Worm (Caenorhabditis elegans) whole organism, young adult: ENCODE results near the gene F35E8.13.

Experiments used
- C17E4.6 ChIP-seq: fragments of 200-800 bp; sonication (Bioruptor generic); IDR thresholded peaks from 2 replicates; pipeline ENCODE4 v1.3.6; 2022; ENCODE audit warnings: missing genetic modification reagents, missing genetic modification characterization, missing compliant biosample characterization
- D2030.7 ChIP-seq: fragments of 200-800 bp; sonication (Bioruptor generic); IDR thresholded peaks from 2 replicates; pipeline ENCODE4 v1.3.6; 2022; ENCODE audit warnings: missing genetic modification reagents, missing genetic modification characterization, missing compliant biosample characterization
- F22D6.2 ChIP-seq: sonication (generic microtip); optimal IDR thresholded peaks from 2 replicates; lab custom pipeline; 2016; ENCODE audit warnings: mild to moderate bottlenecking, missing genetic modification characterization, missing compliant biosample characterization
- F49E8.2 ChIP-seq: sonication (generic microtip); optimal IDR thresholded peaks from 3 replicates; lab custom pipeline; 2017; ENCODE audit warnings: missing genetic modification characterization, mild to moderate bottlenecking, missing compliant biosample characterization, antibody characterized with exemption, moderate library complexity; ENCODE audit not compliant: insufficient read depth
- F52B5.7 ChIP-seq: sonication (generic microtip); optimal IDR thresholded peaks from 2 replicates; lab custom pipeline; 2016; ENCODE audit warnings: mild to moderate bottlenecking, missing genetic modification characterization, missing compliant biosample characterization
- K11D2.4 ChIP-seq: fragments of 200-800 bp; sonication (Bioruptor generic); IDR thresholded peaks from 2 replicates; pipeline ENCODE4 v1.3.6; 2022; ENCODE audit warnings: missing genetic modification reagents, missing genetic modification characterization, missing compliant biosample characterization
- Y56A3A.18 ChIP-seq: fragments of 200-800 bp; sonication (Bioruptor generic); IDR thresholded peaks from 2 replicates; pipeline ENCODE4 v1.3.6; 2022; ENCODE audit warnings: missing genetic modification reagents, missing genetic modification characterization, missing compliant biosample characterization
- Y67H2A.10 ChIP-seq: fragments of 200-800 bp; sonication (Bioruptor generic); conservative IDR thresholded peaks from 2 replicates; pipeline ENCODE4 v1.3.6; 2022; ENCODE audit warnings: missing genetic modification reagents, missing genetic modification characterization, missing compliant biosample characterization
- Y79H2A.3 ChIP-seq: fragments of 200-800 bp; sonication (Bioruptor generic); conservative IDR thresholded peaks from 2 replicates; pipeline ENCODE4 v1.3.6; 2022; ENCODE audit warnings: missing genetic modification reagents, missing genetic modification characterization, missing compliant biosample characterization
- Y95B8A.8 ChIP-seq: fragments of 200-800 bp; sonication (Bioruptor generic); IDR thresholded peaks from 2 replicates; pipeline ENCODE4 v1.3.6; 2022; ENCODE audit warnings: missing genetic modification reagents, missing genetic modification characterization, missing compliant biosample characterization
- attf-3 ChIP-seq: fragments of 200-800 bp; sonication (Bioruptor generic); conservative IDR thresholded peaks from 2 replicates; pipeline ENCODE4 v1.3.6; 2022; ENCODE audit warnings: missing genetic modification reagents, missing genetic modification characterization, missing compliant biosample characterization
- attf-6 ChIP-seq: fragments of 200-800 bp; sonication (Bioruptor generic); IDR thresholded peaks from 2 replicates; pipeline ENCODE4 v1.3.6; 2022; ENCODE audit warnings: missing genetic modification reagents, missing genetic modification characterization, missing compliant biosample characterization
- bed-2 ChIP-seq: fragments of 200-800 bp; sonication (Bioruptor generic); IDR thresholded peaks from 2 replicates; pipeline ENCODE4 v1.3.6; 2022; ENCODE audit warnings: missing genetic modification reagents, missing genetic modification characterization, missing compliant biosample characterization
- cebp-1 ChIP-seq, 2 experiments: fragments of 200-800 bp in 1 of 2; sonication (Bioruptor generic) in 1 of 2; sonication (generic microtip) in 1 of 2; IDR thresholded peaks in 1 of 2; optimal IDR thresholded peaks in 1 of 2; 2 replicates each; pipeline versions ENCODE4 v1.3.6 to Lab custom; 2017 to 2022; ENCODE audit warnings: missing compliant biosample characterization in 2 of 2, missing genetic modification characterization in 2 of 2, mild to moderate bottlenecking in 1 of 2, missing genetic modification reagents in 1 of 2, moderate library complexity in 1 of 2
- ceh-27 ChIP-seq: fragments of 200-800 bp; sonication (Bioruptor generic); optimal IDR thresholded peaks from 2 replicates; lab custom pipeline; 2018; ENCODE audit warnings: mild to moderate bottlenecking, missing genetic modification characterization, moderate library complexity, missing compliant biosample characterization
- ceh-58 ChIP-seq: fragments of 200-800 bp; sonication (Bioruptor generic); IDR thresholded peaks from 2 replicates; pipeline ENCODE4 v1.3.6; 2022; ENCODE audit warnings: missing genetic modification characterization, missing compliant biosample characterization
- ceh-79 ChIP-seq: sonication (generic microtip); optimal IDR thresholded peaks from 2 replicates; lab custom pipeline; 2017; ENCODE audit warnings: mild to moderate bottlenecking, missing genetic modification characterization, missing compliant biosample characterization
- die-1 ChIP-seq: sonication (generic microtip); optimal IDR thresholded peaks from 2 replicates; lab custom pipeline; 2016; ENCODE audit warnings: missing genotype, mild to moderate bottlenecking, missing genetic modification characterization, missing compliant biosample characterization
- dpff-1 ChIP-seq: sonication (generic microtip); optimal IDR thresholded peaks from 2 replicates; lab custom pipeline; 2017; ENCODE audit warnings: mild to moderate bottlenecking, missing genetic modification characterization, missing compliant biosample characterization
- dpl-1 ChIP-seq: fragments of 150-350 bp; optimal IDR thresholded peaks from 2 replicates; lab custom pipeline; 2014; ENCODE audit warnings: missing biosample characterization, missing genetic modification reagents, missing genetic modification characterization
- egrh-3 ChIP-seq: fragments of 200-800 bp; sonication (Bioruptor generic); IDR thresholded peaks from 2 replicates; pipeline ENCODE4 v1.3.6; 2022; ENCODE audit warnings: missing genetic modification reagents, missing genetic modification characterization, missing compliant biosample characterization
- hmg-20 ChIP-seq: fragments of 200-800 bp; sonication (Bioruptor generic); IDR thresholded peaks from 2 replicates; pipeline ENCODE4 v1.3.6; 2022; ENCODE audit warnings: missing genetic modification reagents, missing genetic modification characterization, missing compliant biosample characterization
- lin-35 ChIP-seq, 3 experiments: fragments of 150-350 bp in 2 of 3; sonication (generic microtip) in 1 of 3; optimal IDR thresholded peaks; 2 replicates each; lab custom pipeline; 2014 to 2018; ENCODE audit warnings: missing biosample characterization in 3 of 3, missing genetic modification characterization in 3 of 3, missing genetic modification reagents in 3 of 3
- lin-40 ChIP-seq: sonication (generic microtip); optimal IDR thresholded peaks from 2 replicates; lab custom pipeline; 2016; ENCODE audit warnings: missing genetic modification characterization, mild to moderate bottlenecking, missing compliant biosample characterization, missing genotype, missing genetic modification reagents
- lin-54 ChIP-seq: fragments of 200-800 bp; sonication (Bioruptor generic); optimal IDR thresholded peaks from 2 replicates; lab custom pipeline; 2018; ENCODE audit warnings: mild to moderate bottlenecking, missing genetic modification characterization, missing compliant biosample characterization
- lsl-1 ChIP-seq: fragments of 200-800 bp; sonication (Bioruptor generic); optimal IDR thresholded peaks from 2 replicates; lab custom pipeline; 2018; ENCODE audit warnings: mild to moderate bottlenecking, missing genetic modification characterization, moderate library complexity, missing compliant biosample characterization
- lsy-27 ChIP-seq: sonication (generic microtip); optimal IDR thresholded peaks from 2 replicates; lab custom pipeline; 2017; ENCODE audit warnings: missing genetic modification characterization, mild to moderate bottlenecking, missing compliant biosample characterization, antibody characterized with exemption, missing genotype, borderline replicate concordance; ENCODE audit not compliant: insufficient read depth
- madf-3 ChIP-seq: fragments of 200-800 bp; sonication (Bioruptor generic); IDR thresholded peaks from 2 replicates; pipeline ENCODE4 v1.3.6; 2022; ENCODE audit warnings: missing genetic modification reagents, missing genetic modification characterization, missing compliant biosample characterization
- mcd-1 ChIP-seq: fragments of 200-800 bp; sonication (Bioruptor generic); IDR thresholded peaks from 2 replicates; pipeline ENCODE4 v1.3.6; 2022; ENCODE audit warnings: missing genetic modification reagents, missing genetic modification characterization, missing compliant biosample characterization
- mes-4 ChIP-seq: sonication (generic microtip); optimal IDR thresholded peaks from 2 replicates; lab custom pipeline; 2016; ENCODE audit warnings: missing genotype, missing genetic modification characterization, missing compliant biosample characterization
- nfyb-1 ChIP-seq: fragments of 200-800 bp; sonication (Bioruptor generic); IDR thresholded peaks from 2 replicates; pipeline ENCODE4 v1.3.6; 2022; ENCODE audit warnings: missing genetic modification reagents, missing genetic modification characterization, missing compliant biosample characterization
- nhr-80 ChIP-seq: sonication (generic microtip); optimal IDR thresholded peaks from 2 replicates; lab custom pipeline; 2016; ENCODE audit warnings: missing genetic modification characterization, missing compliant biosample characterization
- sea-2 ChIP-seq: fragments of 200-800 bp; sonication (Bioruptor generic); IDR thresholded peaks from 2 replicates; pipeline ENCODE4 v1.3.6; 2022; ENCODE audit warnings: missing genetic modification characterization, missing compliant biosample characterization
- snpc-3.4 ChIP-seq: sonication (generic microtip); optimal IDR thresholded peaks from 2 replicates; lab custom pipeline; 2017; ENCODE audit warnings: missing genetic modification characterization, mild to moderate bottlenecking, missing compliant biosample characterization, antibody characterized with exemption, moderate library complexity, missing genotype, missing genetic modification reagents
- snpc-4 ChIP-seq, 5 experiments: fragments of 150-350 bp in 1 of 5; sonication (generic microtip) in 4 of 5; optimal IDR thresholded peaks; 2 replicates each; lab custom pipeline; 2014 to 2018; ENCODE audit warnings: missing genetic modification characterization in 5 of 5, missing biosample characterization in 3 of 5, antibody characterized with exemption in 2 of 5, mild to moderate bottlenecking in 2 of 5, missing compliant biosample characterization in 2 of 5, missing genotype in 2 of 5, moderate library complexity in 2 of 5, missing genetic modification reagents in 1 of 5
- somi-1 ChIP-seq: fragments of 200-800 bp; sonication (Bioruptor generic); optimal IDR thresholded peaks from 2 replicates; lab custom pipeline; 2018; ENCODE audit warnings: mild to moderate bottlenecking, missing genetic modification characterization, missing compliant biosample characterization
- sptf-2 ChIP-seq: fragments of 200-800 bp; sonication (Bioruptor generic); optimal IDR thresholded peaks from 2 replicates; lab custom pipeline; 2018; ENCODE audit warnings: mild to moderate bottlenecking, missing genetic modification characterization, missing compliant biosample characterization
- tbp1 ChIP-seq: fragments of 200-800 bp; sonication (Bioruptor generic); optimal IDR thresholded peaks from 2 replicates; lab custom pipeline; 2018; ENCODE audit warnings: mild to moderate bottlenecking, missing genetic modification characterization, missing compliant biosample characterization
- unc-62 ChIP-seq: fragments of 150-350 bp; optimal IDR thresholded peaks from 2 replicates; lab custom pipeline; 2014; ENCODE audit warnings: missing biosample characterization, missing genetic modification reagents, missing genetic modification characterization
- zfh-2 ChIP-seq: fragments of 200-800 bp; sonication (Bioruptor generic); conservative IDR thresholded peaks from 2 replicates; pipeline ENCODE4 v1.3.6; 2022; ENCODE audit warnings: missing genetic modification reagents, missing genetic modification characterization, missing compliant biosample characterization
- zim-3 ChIP-seq: sonication (generic microtip); optimal IDR thresholded peaks from 2 replicates; lab custom pipeline; 2017; ENCODE audit warnings: mild to moderate bottlenecking, missing genetic modification characterization, moderate library complexity, missing compliant biosample characterization
- ztf-25 ChIP-seq: fragments of 200-800 bp; sonication (Bioruptor generic); IDR thresholded peaks from 2 replicates; pipeline ENCODE4 v1.3.6; 2022; ENCODE audit warnings: missing genetic modification reagents, missing genetic modification characterization, missing compliant biosample characterization
- ztf-26 ChIP-seq: sonication (generic microtip); optimal IDR thresholded peaks from 2 replicates; lab custom pipeline; 2017; ENCODE audit warnings: missing genetic modification characterization, missing compliant biosample characterization
- ztf-28 ChIP-seq: fragments of 200-800 bp; sonication (Bioruptor generic); IDR thresholded peaks from 2 replicates; pipeline ENCODE4 v1.3.6; 2022; ENCODE audit warnings: missing genetic modification reagents, missing genetic modification characterization, missing compliant biosample characterization
- ztf-3 ChIP-seq: fragments of 200-800 bp; sonication (Bioruptor generic); optimal IDR thresholded peaks from 2 replicates; lab custom pipeline; 2018; ENCODE audit warnings: mild to moderate bottlenecking, missing genetic modification characterization, missing compliant biosample characterization
- ztf-6 ChIP-seq: fragments of 200-800 bp; sonication (Bioruptor generic); IDR thresholded peaks from 2 replicates; pipeline ENCODE4 v1.3.6; 2022; ENCODE audit warnings: missing genetic modification reagents, missing genetic modification characterization, missing compliant biosample characterization

F35E8.13 gene

DNA sequence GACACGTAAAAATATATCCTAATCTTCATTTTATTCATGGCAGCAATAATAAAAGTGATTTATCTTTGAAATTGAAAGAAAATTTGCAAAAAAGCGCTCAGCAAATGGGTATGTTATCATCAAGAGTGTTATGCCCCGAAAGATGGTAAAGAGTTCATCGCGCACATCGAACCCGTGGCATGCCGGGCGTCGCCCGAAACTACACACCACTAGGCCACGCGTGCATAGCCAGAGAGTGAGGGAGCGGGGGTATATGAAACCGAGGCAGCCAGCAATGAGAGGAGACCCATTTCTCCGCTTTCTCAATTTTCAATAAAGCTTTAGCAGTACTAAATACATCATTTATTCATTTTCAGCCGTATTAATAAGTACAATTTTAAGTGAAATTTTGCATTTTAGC, 49.3 kb upstream of the F35E8.13 start (continued):
- TF ChIP-seq snpc-4 (GFP tag; optimal IDR thresholded peaks at IDR 0.05; lab: Kevin White, UChicago) (peak; percentile 83), snpc-4 (tag; optimal IDR thresholded peaks at IDR 0.05; lab: Kevin White, UChicago) (peak; percentile 66 to 88 (median 86)), lin-54 (peak; percentile 84), zfh-2 (no peak; the same call in 1 of the 2 replicates), egrh-3 (peak; percentile 69), ceh-27 (GFP tag; lab: Kevin White, UChicago) (peak; percentile 90), madf-3 (GFP tag; lab: Robert Waterston, UW) (peak; percentile 88), C17E4.6 (GFP tag; lab: Robert Waterston, UW) (peak; percentile 87), die-1 (tag; lab: Kevin White, UChicago) (peak; percentile 98), lin-40 (tag; lab: Kevin White, UChicago) (no peak), mcd-1 (GFP tag; lab: Robert Waterston, UW) (peak; percentile 84), Y56A3A.18 (peak; percentile 91), lin-35 (GFP tag; optimal IDR thresholded peaks at IDR 0.05; lab: Kevin White, UChicago) (peak in 2 of 3 experiments; percentile 30 to 82), ztf-3 (GFP tag; lab: Kevin White, UChicago) (peak; percentile 79), unc-62 (GFP tag; lab: Kevin White, UChicago) (no peak), tbp1 (GFP tag; lab: Kevin White, UChicago) (peak; percentile 100), Y67H2A.10 (GFP tag; lab: Robert Waterston, UW) (no peak), F52B5.7 (tag; lab: Kevin White, UChicago) (peak; percentile 97), K11D2.4 (GFP tag; lab: Robert Waterston, UW) (peak; percentile 84), ceh-79 (peak; percentile 97), sptf-2 (peak; percentile 91), snpc-3.4 (peak; percentile 93), hmg-20 (GFP tag; lab: Robert Waterston, UW) (peak; percentile 81), dpff-1 (peak; percentile 79), attf-3 (GFP tag; lab: Robert Waterston, UW) (peak; percentile 67), attf-6 (GFP tag; lab: Robert Waterston, UW) (peak; percentile 85), mes-4 (tag; lab: Kevin White, UChicago) (peak; percentile 93), lsy-27 (tag; lab: Kevin White, UChicago) (peak; percentile 89), somi-1 (GFP tag; lab: Kevin White, UChicago) (peak; percentile 87), ztf-6 (GFP tag; lab: Robert Waterston, UW) (peak; percentile 88), ztf-26 (peak; percentile 93), ztf-28 (GFP tag; lab: Robert Waterston, UW) (peak; percentile 86; the same call in 1 of the 2 replicates), ztf-25 (GFP tag; lab: Robert Waterston, UW) (peak; percentile 95), zim-3 (tag; lab: Kevin White, UChicago) (peak; percentile 98), dpl-1 (GFP tag; lab: Kevin White, UChicago) (peak; percentile 8), sea-2 (GFP tag; lab: Robert Waterston, UW) (peak; percentile 91), nfyb-1 (GFP tag; lab: Robert Waterston, UW) (peak; percentile 94), ceh-58 (GFP tag; lab: Robert Waterston, UW) (0 out of 2 replicates have a peak, but pooled peaks have one; percentile 85), cebp-1 (GFP tag; IDR thresholded peaks at IDR 0.05; lab: Robert Waterston, UW) (peak; percentile 68; the same call in 1 of the 2 replicates), cebp-1 (tag; optimal IDR thresholded peaks at IDR 0.05; lab: Kevin White, UChicago) (peak; percentile 90), F49E8.2 (peak; percentile 51), lsl-1 (GFP tag; lab: Kevin White, UChicago) (peak; percentile 71), F22D6.2 (peak; percentile 67), bed-2 (GFP tag; lab: Robert Waterston, UW) (peak; percentile 85; the same call in 1 of the 2 replicates), Y79H2A.3 (0 out of 2 replicates have a peak, but pooled peaks have one; percentile 65), nhr-80 (tag; lab: Kevin White, UChicago) (peak; percentile 65), Y95B8A.8 (GFP tag; lab: Robert Waterston, UW) (0 out of 2 replicates have a peak, but pooled peaks have one; percentile 60), D2030.7 (GFP tag; lab: Robert Waterston, UW) (peak; percentile 87)
